Worm (Caenorhabditis elegans) whole organism, L1 larva: ENCODE measurements around the gene F47B8.10.

Experiments used
- C04F5.9 ChIP-seq: sonication (generic microtip); optimal IDR thresholded peaks from 2 replicates; lab custom pipeline; 2016; ENCODE audit warnings: missing genetic modification characterization, missing compliant biosample characterization
- C34B4.2 ChIP-seq: sonication (generic microtip); optimal IDR thresholded peaks from 2 replicates; lab custom pipeline; 2017; ENCODE audit warnings: mild to moderate bottlenecking, missing genetic modification characterization, missing compliant biosample characterization
- F16B12.6 ChIP-seq: fragments of 150-350 bp; optimal IDR thresholded peaks from 2 replicates; lab custom pipeline; 2014; ENCODE audit warnings: missing biosample characterization, missing genetic modification characterization
- alr-1 ChIP-seq: fragments of 200-800 bp; sonication (Bioruptor generic); optimal IDR thresholded peaks from 2 replicates; lab custom pipeline; 2018; ENCODE audit warnings: borderline replicate concordance, mild to moderate bottlenecking, missing genetic modification characterization, missing compliant biosample characterization
- blmp-1 ChIP-seq: fragments of 150-350 bp; optimal IDR thresholded peaks from 2 replicates; lab custom pipeline; 2014; ENCODE audit warnings: missing biosample characterization, missing genetic modification characterization
- ceh-63 ChIP-seq: fragments of 200-800 bp; sonication (Bioruptor generic); optimal IDR thresholded peaks from 2 replicates; lab custom pipeline; 2018; ENCODE audit warnings: mild to moderate bottlenecking, missing genetic modification characterization, missing compliant biosample characterization
- ceh-8 ChIP-seq: fragments of 200-800 bp; sonication (Bioruptor generic); optimal IDR thresholded peaks from 2 replicates; lab custom pipeline; 2018; ENCODE audit warnings: mild to moderate bottlenecking, missing genetic modification characterization, moderate library complexity, missing compliant biosample characterization
- ceh-82 ChIP-seq, 3 experiments: fragments of 150-350 bp in 1 of 3; sonication (generic microtip) in 2 of 3; optimal IDR thresholded peaks; 2 replicates each; lab custom pipeline; 2014 to 2017; ENCODE audit warnings: missing biosample characterization in 3 of 3, missing genetic modification characterization in 3 of 3
- ceh-88 ChIP-seq: fragments of 200-800 bp; sonication (Bioruptor generic); IDR thresholded peaks from 2 replicates; pipeline ENCODE4 v1.3.6; 2022; ENCODE audit warnings: missing genetic modification characterization, missing compliant biosample characterization
- dpl-1 ChIP-seq, 3 experiments: fragments of 150-350 bp in 2 of 3; sonication (generic microtip) in 1 of 3; optimal IDR thresholded peaks; 2 replicates each; lab custom pipeline; 2014 to 2017; ENCODE audit warnings: missing biosample characterization in 3 of 3, missing genetic modification characterization in 3 of 3, missing genetic modification reagents in 3 of 3
- efl-1 ChIP-seq, 4 experiments: fragments of 150-350 bp; optimal IDR thresholded peaks in 3 of 4; peaks in 1 of 4; 1 replicate in 1 of 4; 2 replicates in 3 of 4; lab custom pipeline; 2014; ENCODE audit warnings: missing biosample characterization in 2 of 4, missing genetic modification characterization in 2 of 4, missing genetic modification reagents in 2 of 4
- egl-13 ChIP-seq: sonication (generic microtip); optimal IDR thresholded peaks from 2 replicates; lab custom pipeline; 2016; ENCODE audit warnings: missing genotype, missing genetic modification reagents, missing genetic modification characterization, missing compliant biosample characterization
- egl-27 ChIP-seq, 2 experiments: fragments of 150-350 bp in 1 of 2; sonication (generic microtip); optimal IDR thresholded peaks; 3 replicates each; lab custom pipeline; 2017 to 2018; ENCODE audit warnings: missing biosample characterization in 2 of 2, missing genetic modification characterization in 2 of 2, missing genetic modification reagents in 2 of 2
- elt-2 ChIP-seq: sonication (generic microtip); optimal IDR thresholded peaks from 2 replicates; lab custom pipeline; 2016; ENCODE audit warnings: missing genetic modification characterization, mild to moderate bottlenecking, inconsistent platforms, missing compliant biosample characterization, missing genetic modification reagents
- fkh-10 ChIP-seq: sonication (generic microtip); optimal IDR thresholded peaks from 2 replicates; lab custom pipeline; 2017; ENCODE audit warnings: missing biosample characterization, missing genetic modification reagents, missing genetic modification characterization
- fkh-8 ChIP-seq: sonication (generic microtip); optimal IDR thresholded peaks from 2 replicates; lab custom pipeline; 2016; ENCODE audit warnings: mild to moderate bottlenecking, missing genetic modification characterization, missing compliant biosample characterization
- fos-1 ChIP-seq: fragments of 150-350 bp; optimal IDR thresholded peaks from 2 replicates; lab custom pipeline; 2014; ENCODE audit warnings: missing biosample characterization, missing genetic modification characterization
- hlh-17 ChIP-seq: fragments of 200-800 bp; sonication (Bioruptor generic); optimal IDR thresholded peaks from 2 replicates; lab custom pipeline; 2018; ENCODE audit warnings: missing genetic modification characterization, mild to moderate bottlenecking, missing compliant biosample characterization, moderate library complexity, borderline replicate concordance
- hpl-2 ChIP-seq: fragments of 150-350 bp; optimal IDR thresholded peaks from 2 replicates; lab custom pipeline; 2014; ENCODE audit warnings: missing biosample characterization, missing genetic modification reagents, missing genetic modification characterization
- irx-1 ChIP-seq: sonication (generic microtip); optimal IDR thresholded peaks from 2 replicates; lab custom pipeline; 2016; ENCODE audit warnings: missing genetic modification characterization, missing compliant biosample characterization
- jun-1 ChIP-seq: fragments of 150-350 bp; optimal IDR thresholded peaks from 2 replicates; lab custom pipeline; 2014; ENCODE audit warnings: missing biosample characterization, missing genetic modification reagents, missing genetic modification characterization
- lin-14 ChIP-seq: fragments of 200-800 bp; sonication (Bioruptor generic); optimal IDR thresholded peaks from 2 replicates; lab custom pipeline; 2018; ENCODE audit warnings: mild to moderate bottlenecking, missing genetic modification characterization, moderate library complexity, missing compliant biosample characterization
- lin-35 ChIP-seq, 2 experiments: fragments of 150-350 bp; optimal IDR thresholded peaks; 2 replicates each; lab custom pipeline; 2014; ENCODE audit warnings: missing biosample characterization in 2 of 2, missing genetic modification characterization in 2 of 2, missing genetic modification reagents in 2 of 2
- lsy-2 ChIP-seq, 2 experiments: fragments of 150-350 bp; optimal IDR thresholded peaks; 2 replicates each; lab custom pipeline; 2014; ENCODE audit warnings: missing biosample characterization in 2 of 2, missing genetic modification characterization in 2 of 2
- mef-2 ChIP-seq: fragments of 150-350 bp; optimal IDR thresholded peaks from 2 replicates; lab custom pipeline; 2014; ENCODE audit warnings: missing biosample characterization, missing genetic modification characterization
- mep-1 ChIP-seq: fragments of 150-350 bp; optimal IDR thresholded peaks from 2 replicates; lab custom pipeline; 2014; ENCODE audit warnings: missing biosample characterization, missing genetic modification characterization
- nhr-11 ChIP-seq: fragments of 150-350 bp; optimal IDR thresholded peaks from 2 replicates; lab custom pipeline; 2014; ENCODE audit warnings: missing biosample characterization, missing genetic modification characterization
- nhr-12 ChIP-seq: sonication (generic microtip); optimal IDR thresholded peaks from 2 replicates; lab custom pipeline; 2017; ENCODE audit warnings: missing biosample characterization, missing genetic modification characterization
- nhr-237 ChIP-seq: fragments of 150-350 bp; optimal IDR thresholded peaks from 2 replicates; lab custom pipeline; 2014; ENCODE audit warnings: missing biosample characterization, missing genetic modification characterization
- nhr-47 ChIP-seq: sonication (generic microtip); optimal IDR thresholded peaks from 2 replicates; lab custom pipeline; 2016; ENCODE audit warnings: mild to moderate bottlenecking, missing genetic modification characterization, moderate library complexity, missing compliant biosample characterization
- nhr-71 ChIP-seq: sonication (generic microtip); optimal IDR thresholded peaks from 2 replicates; lab custom pipeline; 2016; ENCODE audit warnings: mild to moderate bottlenecking, missing genetic modification characterization, moderate library complexity, missing compliant biosample characterization
- nhr-85 ChIP-seq: sonication (generic microtip); peaks from one replicate; lab custom pipeline; 2016; ENCODE audit warnings: missing genetic modification characterization, inconsistent platforms, missing compliant biosample characterization
- pag-3 ChIP-seq: sonication (generic microtip); optimal IDR thresholded peaks from 2 replicates; lab custom pipeline; 2017; ENCODE audit warnings: missing genetic modification characterization, mild to moderate bottlenecking, missing compliant biosample characterization, antibody characterized with exemption, borderline replicate concordance; ENCODE audit not compliant: insufficient read depth
- pax-3 ChIP-seq: fragments of 200-800 bp; sonication (Bioruptor generic); optimal IDR thresholded peaks from 2 replicates; lab custom pipeline; 2018; ENCODE audit warnings: mild to moderate bottlenecking, missing genetic modification characterization, moderate library complexity, missing compliant biosample characterization
- skn-1 ChIP-seq: fragments of 150-350 bp; optimal IDR thresholded peaks from 2 replicates; lab custom pipeline; 2014; ENCODE audit warnings: missing biosample characterization, missing genetic modification characterization
- snpc-4 ChIP-seq: fragments of 150-350 bp; optimal IDR thresholded peaks from 2 replicates; lab custom pipeline; 2014; ENCODE audit warnings: missing biosample characterization, missing genetic modification characterization
- sox-4 ChIP-seq: sonication (generic microtip); optimal IDR thresholded peaks from 2 replicates; lab custom pipeline; 2016; ENCODE audit warnings: missing genetic modification characterization, missing compliant biosample characterization
- sptf-1 ChIP-seq: fragments of 150-350 bp; optimal IDR thresholded peaks from 2 replicates; lab custom pipeline; 2014; ENCODE audit warnings: missing biosample characterization, missing genetic modification characterization
- sup-37 ChIP-seq: fragments of 200-800 bp; sonication (Bioruptor generic); optimal IDR thresholded peaks from 2 replicates; lab custom pipeline; 2018; ENCODE audit warnings: mild to moderate bottlenecking, missing genetic modification characterization, missing compliant biosample characterization
- unc-62 ChIP-seq: fragments of 150-350 bp; optimal IDR thresholded peaks from 2 replicates; lab custom pipeline; 2014; ENCODE audit warnings: missing biosample characterization, missing genetic modification reagents, missing genetic modification characterization
- unc-98 ChIP-seq: fragments of 200-800 bp; sonication (Bioruptor generic); IDR thresholded peaks from 2 replicates; pipeline ENCODE4 v1.3.6; 2022; ENCODE audit warnings: missing genetic modification characterization, missing compliant biosample characterization
- xbp-1 ChIP-seq: sonication (generic microtip); optimal IDR thresholded peaks from 2 replicates; lab custom pipeline; 2016; ENCODE audit warnings: missing genetic modification characterization, missing compliant biosample characterization
- ztf-4 ChIP-seq: fragments of 150-350 bp; optimal IDR thresholded peaks from 2 replicates; lab custom pipeline; 2014; ENCODE audit warnings: missing biosample characterization, missing genetic modification characterization

F47B8.10 gene

DNA sequence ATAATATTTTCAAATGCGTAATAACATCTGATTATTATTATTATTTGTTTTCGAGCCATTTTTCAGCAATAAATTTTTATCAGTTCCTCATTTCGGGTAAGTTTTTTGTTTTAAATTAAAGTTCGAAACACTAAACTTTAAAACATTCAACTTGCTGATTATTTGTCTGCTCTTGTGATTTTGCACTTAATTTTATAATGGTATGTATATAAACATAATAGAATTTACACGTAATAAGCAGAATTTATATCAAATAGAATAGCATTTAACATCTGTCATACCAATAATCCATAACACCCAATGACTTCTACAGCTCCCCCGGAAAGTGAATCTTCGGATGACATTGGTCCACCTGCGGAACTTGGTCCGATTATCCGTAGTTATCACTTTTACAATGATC is 8.7 kb upstream of the F47B8.10 start, which contains the start of gene srm-4:
Gene srm-4 (plus strand): TSS at position 301 of the 400 bp plus-strand sequence.
- TF ChIP-seq alr-1 (tag; lab: Kevin White, UChicago) (no peak), mef-2 (tag; lab: Kevin White, UChicago) (no peak), nhr-237 (tag; lab: Kevin White, UChicago) (no peak), hlh-17 (GFP tag; lab: Kevin White, UChicago) (no peak), blmp-1 (no peak), ceh-8 (no peak), dpl-1 (GFP tag; optimal IDR thresholded peaks at IDR 0.05; lab: Kevin White, UChicago) (no peak), nhr-47 (no peak), fkh-8 (no peak), elt-2 (no peak), unc-62 (GFP tag; lab: Kevin White, UChicago) (no peak), xbp-1 (no peak), jun-1 (tag; lab: Kevin White, UChicago) (no peak), sptf-1 (no peak), C04F5.9 (tag; lab: Kevin White, UChicago) (no peak), sox-4 (tag; lab: Kevin White, UChicago) (no peak), lin-35 (GFP tag; optimal IDR thresholded peaks at IDR 0.05; lab: Kevin White, UChicago) (no peak), lin-14 (GFP tag; lab: Kevin White, UChicago) (no peak), sup-37 (GFP tag; lab: Kevin White, UChicago) (no peak)
- TF ChIP-seq, all 84 proteins: peak for 0

ce11 chrV:14334901-14335300 is 6.9 kb upstream of the F47B8.10 start, which contains the start of gene srm-5:
Gene srm-5 (plus strand): TSS chrV:14335201.
- no peak for TF ChIP-seq unc-62 (GFP tag; lab: Kevin White, UChicago)
- peak; percentile 28 for TF ChIP-seq fkh-8
- peak; percentile 7 for TF ChIP-seq nhr-71 (tag; lab: Kevin White, UChicago)
- no peak for TF ChIP-seq xbp-1
- TF ChIP-seq fkh-10 (GFP tag; lab: Kevin White, UChicago): no peak
- TF ChIP-seq lin-14 (GFP tag; lab: Kevin White, UChicago): no peak
- TF ChIP-seq unc-98 (GFP tag; lab: Robert Waterston, UW): no peak
- no peak for TF ChIP-seq ceh-88 (GFP tag; lab: Robert Waterston, UW)

DNA sequence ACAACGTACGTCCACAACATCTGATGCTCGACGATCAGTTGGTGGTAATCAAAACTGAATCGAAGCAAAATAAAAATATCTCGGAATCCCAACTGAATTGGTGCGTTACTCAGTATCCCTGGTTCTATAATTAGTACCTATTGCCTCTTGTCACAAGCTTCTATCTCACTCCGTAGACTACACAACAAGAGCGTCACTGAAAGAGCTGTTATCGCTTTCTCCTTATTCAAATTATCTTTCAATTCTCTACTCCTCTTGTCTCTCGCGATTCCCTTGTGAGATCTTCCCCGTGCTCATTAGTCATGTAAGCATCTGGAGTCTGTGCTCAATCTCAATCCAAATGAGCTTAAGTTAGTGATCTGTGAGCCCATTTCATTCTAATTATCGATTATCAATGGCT is 5.1 kb upstream of the F47B8.10 start, which contains the start of gene srm-6:
Gene srm-6 (plus strand): TSS at position 301 of the 400 bp plus-strand sequence.
- peak; percentile 15 for TF ChIP-seq pax-3 (tag; lab: Kevin White, UChicago)
- TF ChIP-seq nhr-71 (tag; lab: Kevin White, UChicago): peak; percentile 15
- TF ChIP-seq efl-1 (optimal IDR thresholded peaks at IDR 0.05; lab: Kevin White, UChicago): no peak
- peak in 1 of 2 experiments; percentile 20 for TF ChIP-seq efl-1 (GFP tag; optimal IDR thresholded peaks at IDR 0.05 in 1 of 2; lab: Kevin White, UChicago)
- no peak for TF ChIP-seq skn-1 (tag; lab: Kevin White, UChicago)
- no peak for TF ChIP-seq fos-1 (tag; lab: Kevin White, UChicago)
- peak; percentile 40 for TF ChIP-seq fkh-8
- TF ChIP-seq nhr-47: peak; percentile 3
- no peak for TF ChIP-seq nhr-12 (tag; lab: Kevin White, UChicago)
- TF ChIP-seq ceh-8: peak; percentile 69
- TF ChIP-seq, all 84 proteins: peak for 6

DNA sequence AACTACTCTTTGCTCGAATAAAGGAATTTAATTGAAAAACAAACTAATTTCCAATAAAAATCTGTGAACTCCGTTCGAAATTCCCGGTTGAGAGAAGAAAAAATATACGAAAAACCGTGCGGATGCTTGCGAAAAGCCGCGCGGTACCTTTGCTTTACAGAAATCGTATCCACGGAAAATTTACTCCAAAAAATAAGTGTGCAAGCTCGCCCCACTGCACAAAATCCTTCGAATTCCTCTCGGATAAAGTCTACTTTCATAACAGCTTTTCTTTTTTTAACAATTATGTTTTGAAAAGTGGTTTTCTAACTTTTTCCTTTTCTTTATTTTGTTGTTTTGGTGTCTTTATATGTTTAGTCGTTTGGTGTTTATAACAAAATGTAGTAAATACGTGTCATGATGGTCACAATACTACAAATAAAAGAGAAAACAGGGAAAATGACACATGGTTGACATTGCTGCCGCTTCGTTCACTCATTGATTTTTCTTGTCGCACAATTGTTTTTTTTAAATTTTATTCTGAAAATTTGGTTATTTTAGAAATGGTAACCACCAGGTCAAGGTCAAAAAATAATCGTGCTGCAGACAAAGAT is 5.6 kb downstream of the F47B8.10 start, which contains the start of gene cept-2:
Gene cept-2 (plus strand): TSS at position 533 of the 593 bp plus-strand sequence.
- TF ChIP-seq ceh-63 (GFP tag; lab: Kevin White, UChicago): no peak
- peak; percentile 91 to 93 for TF ChIP-seq efl-1 (optimal IDR thresholded peaks at IDR 0.05; lab: Kevin White, UChicago)
- TF ChIP-seq efl-1 (GFP tag; optimal IDR thresholded peaks at IDR 0.05 in 1 of 2; lab: Kevin White, UChicago): peak; percentile 85 to 98
- peak; percentile 96 for TF ChIP-seq nhr-47
- TF ChIP-seq snpc-4 (tag; lab: Kevin White, UChicago): peak; percentile 89
- TF ChIP-seq dpl-1 (GFP tag; optimal IDR thresholded peaks at IDR 0.05; lab: Kevin White, UChicago): peak; percentile 86 to 89 (median 87)
- TF ChIP-seq C34B4.2 (tag; lab: Kevin White, UChicago): no peak
- TF ChIP-seq lsy-2 (tag; optimal IDR thresholded peaks at IDR 0.05; lab: Kevin White, UChicago): peak; percentile 93 to 96
- peak; percentile 75 for TF ChIP-seq nhr-11 (tag; lab: Kevin White, UChicago)
- TF ChIP-seq egl-13 (tag; lab: Kevin White, UChicago): peak; percentile 91
- peak; percentile 33 for TF ChIP-seq sup-37 (GFP tag; lab: Kevin White, UChicago)
- TF ChIP-seq F16B12.6 (tag; lab: Kevin White, UChicago): peak; percentile 56
- TF ChIP-seq nhr-85: peak; percentile 96
- peak; percentile 68 for TF ChIP-seq hpl-2 (GFP tag; lab: Kevin White, UChicago)
- TF ChIP-seq egl-27 (tag; optimal IDR thresholded peaks at IDR 0.05; lab: Kevin White, UChicago): peak in 1 of 2 experiments; percentile 56
- TF ChIP-seq unc-98 (GFP tag; lab: Robert Waterston, UW): peak; percentile 44; the same call in 1 of the 2 replicates
- peak; percentile 85 for TF ChIP-seq ztf-4
- TF ChIP-seq blmp-1: peak; percentile 91
- peak; percentile 84 to 95 (median 94) for TF ChIP-seq ceh-82 (tag; optimal IDR thresholded peaks at IDR 0.05; lab: Kevin White, UChicago)
- peak; percentile 82 for TF ChIP-seq pag-3 (tag; lab: Kevin White, UChicago)
- peak; percentile 94 for TF ChIP-seq mep-1
- peak; percentile 82 for TF ChIP-seq irx-1 (tag; lab: Kevin White, UChicago)
